Worm (Caenorhabditis elegans) whole organism, L4 larva: ENCODE results near the gene srh-181.

ENCODE experiments used
- T26A8.4 ChIP-seq: fragments of 200-800 bp; sonication (Bioruptor generic); IDR thresholded peaks from 2 replicates; pipeline ENCODE4 v1.3.6; 2022; ENCODE audit warnings: missing genetic modification characterization, missing compliant biosample characterization
- aly-2 ChIP-seq: sonication (generic microtip); optimal IDR thresholded peaks from 2 replicates; lab custom pipeline; 2018; ENCODE audit warnings: missing biosample characterization, missing genetic modification characterization
- jun-1 ChIP-seq: fragments of 150-350 bp; optimal IDR thresholded peaks from 2 replicates; lab custom pipeline; 2014; ENCODE audit warnings: missing biosample characterization, missing genetic modification reagents, missing genetic modification characterization
- lir-3 ChIP-seq: sonication (generic microtip); optimal IDR thresholded peaks from 2 replicates; lab custom pipeline; 2016; ENCODE audit warnings: mild to moderate bottlenecking, missing genetic modification characterization, missing compliant biosample characterization
- mep-1 ChIP-seq: fragments of 150-350 bp; sonication (generic microtip); optimal IDR thresholded peaks from 3 replicates; lab custom pipeline; 2014; ENCODE audit warnings: missing biosample characterization, missing genetic modification characterization
- mxl-2 ChIP-seq: fragments of 200-800 bp; sonication (Bioruptor generic); conservative IDR thresholded peaks from 2 replicates; pipeline ENCODE4 v1.3.6; 2022; ENCODE audit warnings: missing genetic modification reagents, missing genetic modification characterization, missing compliant biosample characterization
- nhr-76 ChIP-seq: fragments of 150-350 bp; optimal IDR thresholded peaks from 2 replicates; lab custom pipeline; 2014; ENCODE audit warnings: missing biosample characterization, missing genetic modification characterization
- pha-4 ChIP-seq, 2 experiments: fragments of 150-350 bp in 1 of 2; fragments of 200-800 bp in 1 of 2; sonication (Bioruptor generic) in 1 of 2; IDR thresholded peaks in 1 of 2; optimal IDR thresholded peaks in 1 of 2; 2 replicates each; pipeline versions ENCODE4 v1.3.6 to Lab custom; 2014 to 2022; ENCODE audit warnings: missing genetic modification characterization in 2 of 2, missing genetic modification reagents in 2 of 2, missing biosample characterization in 1 of 2, missing compliant biosample characterization in 1 of 2
- skn-1 ChIP-seq: fragments of 150-350 bp; optimal IDR thresholded peaks from 2 replicates; lab custom pipeline; 2014; ENCODE audit warnings: missing biosample characterization, missing genetic modification characterization
- spr-3 ChIP-seq: fragments of 200-800 bp; sonication (Bioruptor generic); optimal IDR thresholded peaks from 2 replicates; lab custom pipeline; 2018; ENCODE audit warnings: mild to moderate bottlenecking, missing genetic modification characterization, missing compliant biosample characterization
- unc-39 ChIP-seq: sonication (generic microtip); optimal IDR thresholded peaks from 2 replicates; lab custom pipeline; 2017; ENCODE audit warnings: missing biosample characterization, missing genetic modification characterization
- unc-62 ChIP-seq, 3 experiments: fragments of 150-350 bp in 1 of 3; sonication (generic microtip); optimal IDR thresholded peaks in 2 of 3; peaks in 1 of 3; 1 replicate in 1 of 3; 2 replicates in 2 of 3; lab custom pipeline; 2014 to 2017; ENCODE audit warnings: missing biosample characterization in 3 of 3, missing genetic modification characterization in 3 of 3, missing genetic modification reagents in 3 of 3, missing genotype in 1 of 3
- zag-1 ChIP-seq: fragments of 150-350 bp; optimal IDR thresholded peaks from 2 replicates; lab custom pipeline; 2014; ENCODE audit warnings: missing biosample characterization, missing genetic modification characterization

- TF ChIP-seq aly-2 (no peak), zag-1 (no peak), unc-62 (GFP tag; optimal IDR thresholded peaks at IDR 0.05 in 1 of 2; lab: Kevin White, UChicago) (no peak), unc-62 (tag; optimal IDR thresholded peaks at IDR 0.05; lab: Kevin White, UChicago) (no peak), jun-1 (tag; lab: Kevin White, UChicago) (no peak), unc-39 (tag; lab: Kevin White, UChicago) (no peak), lir-3 (tag; lab: Kevin White, UChicago) (no peak), nhr-76 (tag; lab: Kevin White, UChicago) (no peak), mep-1 (no peak), pha-4 (GFP tag; IDR thresholded peaks at IDR 0.05; lab: Robert Waterston, UW) (no peak), pha-4 (tag; optimal IDR thresholded peaks at IDR 0.05; lab: Kevin White, UChicago) (no peak), skn-1 (tag; lab: Kevin White, UChicago) (no peak), T26A8.4 (GFP tag; lab: Robert Waterston, UW) (no peak), mxl-2 (GFP tag; lab: Robert Waterston, UW) (no peak), spr-3 (no peak)
These were observed 17.7 kb upstream of the srh-181 start, which contains the start of gene ZK228.10 for ce11 chrV:18456574-18456973.
